Fruit fly (Drosophila melanogaster): ENCODE measurements around the gene PIG-H.
A peak's percentile ranks its signal among the peaks of the same experiment; 100 is the strongest.

PIG-H gene

DNA sequence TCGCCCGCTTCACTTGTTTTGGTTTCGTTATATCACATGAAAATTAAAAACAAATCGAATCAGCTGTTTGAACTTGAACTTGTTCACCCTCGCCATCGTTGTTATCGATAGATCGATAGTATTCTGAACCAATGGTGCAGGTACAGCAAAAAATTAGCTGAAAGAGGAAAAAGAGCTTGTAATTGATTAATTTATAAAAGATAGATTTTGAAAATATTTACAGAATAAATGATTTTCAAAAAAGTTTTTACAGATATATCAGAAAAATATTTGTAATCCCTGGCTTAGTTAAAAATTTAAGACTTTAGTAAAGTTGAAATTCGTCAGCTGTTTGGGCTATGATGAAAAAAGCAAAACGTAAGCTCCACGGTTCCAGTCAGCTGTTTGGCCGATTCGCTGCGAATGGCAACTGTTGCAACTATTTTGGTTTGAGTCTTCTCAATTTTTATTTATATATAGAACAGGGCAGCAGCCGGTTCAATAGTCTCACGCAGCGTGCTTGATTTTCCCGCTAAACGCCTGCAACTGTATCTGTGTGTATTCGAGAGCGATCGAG, 33.4 kb downstream of the PIG-H start, which contains the start of the genes CG11035 and unc-45 (continued):
- TF ChIP-seq stwl (tag; optimal IDR thresholded peaks at IDR 0.05) (peak; percentile 29), CG8089 (GFP tag; optimal IDR thresholded peaks at IDR 0.05) (no peak), CG2875 (GFP tag; optimal IDR thresholded peaks at IDR 0.05) (no peak), Nf-YA (GFP tag; IDR thresholded peaks at IDR 0.05) (no peak), NK7.1 (GFP tag; optimal IDR thresholded peaks at IDR 0.05) (no peak), Dek (tag; optimal IDR thresholded peaks at IDR 0.05) (peak; percentile 22), Jarid2 (GFP tag; optimal IDR thresholded peaks at IDR 0.05) (no peak), jumu (GFP tag; optimal IDR thresholded peaks at IDR 0.05) (no peak), CG11504 (tag; optimal IDR thresholded peaks at IDR 0.05) (peak; percentile 61), da (GFP tag; optimal IDR thresholded peaks at IDR 0.05) (no peak), nau (GFP tag; optimal IDR thresholded peaks at IDR 0.05) (no peak), kni (GFP tag; optimal IDR thresholded peaks at IDR 0.05) (peak; percentile 64), CG10654 (GFP tag; optimal IDR thresholded peaks at IDR 0.05) (peak; percentile 16), inv (GFP tag; IDR thresholded peaks at IDR 0.05; ENCODE audit: partially characterized antibody) (peak; percentile 58; the same call in 1 of the 2 replicates), mam (GFP tag; optimal IDR thresholded peaks at IDR 0.05) (peak; percentile 78), bowl (GFP tag; IDR thresholded peaks at IDR 0.05) (no peak), Kr (GFP tag; optimal IDR thresholded peaks at IDR 0.05) (no peak), CG12659 (GFP tag; optimal IDR thresholded peaks at IDR 0.05) (peak; percentile 63), CoRest (tag; optimal IDR thresholded peaks at IDR 0.05) (peak; percentile 62), CG11560 (tag; IDR thresholded peaks at IDR 0.05) (no peak), gsb (GFP tag; IDR thresholded peaks at IDR 0.05) (no peak), CG6689 (GFP tag; IDR thresholded peaks at IDR 0.05) (peak; percentile 55), Abd-B (GFP tag; optimal IDR thresholded peaks at IDR 0.05) (peak; percentile 42), CG30020 (tag; optimal IDR thresholded peaks at IDR 0.05) (peak; percentile 33), lola (GFP tag; optimal IDR thresholded peaks at IDR 0.05) (peak in 1 of 3 experiments; percentile 32), CkIIα-i1 (GFP tag; IDR thresholded peaks at IDR 0.05) (no peak), gem (tag; optimal IDR thresholded peaks at IDR 0.05) (peak; percentile 61), disco-r (GFP tag; optimal IDR thresholded peaks at IDR 0.05) (no peak), CG7839 (tag; optimal IDR thresholded peaks at IDR 0.05) (peak; percentile 48), Stat92E (GFP tag; optimal IDR thresholded peaks at IDR 0.05) (no peak), tap (tag; optimal IDR thresholded peaks at IDR 0.05) (no peak), CG3163 (GFP tag; optimal IDR thresholded peaks at IDR 0.05) (no peak), pfk (GFP tag; optimal IDR thresholded peaks at IDR 0.05) (no peak), CG9609 (GFP tag; optimal IDR thresholded peaks at IDR 0.05) (no peak), Rx (GFP tag; IDR thresholded peaks at IDR 0.05) (no peak), sisA (GFP tag; IDR thresholded peaks at IDR 0.05) (peak; percentile 39), hbn (GFP tag; IDR thresholded peaks at IDR 0.05; ENCODE audit: partially characterized antibody) (peak; percentile 71), kay (GFP tag; optimal IDR thresholded peaks at IDR 0.05) (peak; percentile 70), CG16863 (GFP tag; optimal IDR thresholded peaks at IDR 0.05) (no peak), CG34422 (GFP tag; IDR thresholded peaks at IDR 0.05) (peak; percentile 42; the same call in 1 of the 3 replicates), shn (GFP tag; optimal IDR thresholded peaks at IDR 0.05) (no peak), pb (GFP tag; optimal IDR thresholded peaks at IDR 0.05) (no peak), sens-2 (GFP tag; IDR thresholded peaks at IDR 0.05) (no peak), Nf-YB (GFP tag; optimal IDR thresholded peaks at IDR 0.05) (no peak), MESR4 (GFP tag; optimal IDR thresholded peaks at IDR 0.05) (no peak), wor (GFP tag; IDR thresholded peaks at IDR 0.05) (no peak), nerfin-1 (tag; optimal IDR thresholded peaks at IDR 0.05) (peak; percentile 34), al (GFP tag; IDR thresholded peaks at IDR 0.05) (peak; percentile 35; the same call in 1 of the 2 replicates), CG42726 (GFP tag; IDR thresholded peaks at IDR 0.05; ENCODE audit: partially characterized antibody) (no peak)

All from whole organism, embryonic.